Fruit fly (Drosophila melanogaster): ENCODE data around the gene CSN8.

CSN8 gene

dm6 chr2L:8403286-8404270, 38.9 kb downstream of the CSN8 start, which contains the start of gene emb (continued):
- TF ChIP-seq Dbx (GFP tag; IDR thresholded peaks at IDR 0.05) (0 out of 3 replicates have a peak, but pooled peaks have one; percentile 57), Sry-δ (GFP tag; optimal IDR thresholded peaks at IDR 0.05) (peak; percentile 89), CG10979 (tag; optimal IDR thresholded peaks at IDR 0.05) (peak; percentile 11), Dek (tag; optimal IDR thresholded peaks at IDR 0.05) (no peak), gsb (GFP tag; IDR thresholded peaks at IDR 0.05) (no peak), CG2120 (GFP tag; optimal IDR thresholded peaks at IDR 0.05) (peak; percentile 70), CG10321 (GFP tag; IDR thresholded peaks at IDR 0.05) (no peak), Asciz (GFP tag; optimal IDR thresholded peaks at IDR 0.05) (no peak), NC2β (GFP tag; optimal IDR thresholded peaks at IDR 0.05) (peak; percentile 47), CG14710 (tag; optimal IDR thresholded peaks at IDR 0.05) (peak; percentile 97), cwo (GFP tag; optimal IDR thresholded peaks at IDR 0.05) (no peak), Deaf1 (tag; optimal IDR thresholded peaks at IDR 0.05) (no peak), Bgb (GFP tag; IDR thresholded peaks at IDR 0.05; ENCODE audit: partially characterized antibody) (peak; percentile 97), ttk (GFP tag; IDR thresholded peaks at IDR 0.05) (no peak), CG4360 (GFP tag; IDR thresholded peaks at IDR 0.05) (no peak), ase (GFP tag; IDR thresholded peaks at IDR 0.05) (no peak), CG32767 (GFP tag; IDR thresholded peaks at IDR 0.05) (no peak), tgo (GFP tag; IDR thresholded peaks at IDR 0.05) (no peak), CG15514 (GFP tag; optimal IDR thresholded peaks at IDR 0.05) (peak; percentile 91), CG3065 (GFP tag; optimal IDR thresholded peaks at IDR 0.05) (no peak), rib (GFP tag; IDR thresholded peaks at IDR 0.05) (peak; percentile 75), Bdp1 (GFP tag; optimal IDR thresholded peaks at IDR 0.05) (peak; percentile 23), Optix (GFP tag; IDR thresholded peaks at IDR 0.05) (no peak), CG10274 (GFP tag; optimal IDR thresholded peaks at IDR 0.05) (no peak), ems (GFP tag; optimal IDR thresholded peaks at IDR 0.05) (peak; percentile 41), Nf-YC (tag; optimal IDR thresholded peaks at IDR 0.05) (no peak), CG10959 (GFP tag; IDR thresholded peaks at IDR 0.05) (no peak), Dfd (GFP tag; optimal IDR thresholded peaks at IDR 0.05) (no peak), org-1 (GFP tag; optimal IDR thresholded peaks at IDR 0.05) (no peak), CG1024 (GFP tag; IDR thresholded peaks at IDR 0.05) (no peak), wdn (GFP tag; IDR thresholded peaks at IDR 0.05) (no peak), Hand (GFP tag; optimal IDR thresholded peaks at IDR 0.05) (no peak), Sry-β (GFP tag; optimal IDR thresholded peaks at IDR 0.05) (peak; percentile 3), Dip2 (GFP tag; IDR thresholded peaks at IDR 0.05) (no peak), schlank (tag; optimal IDR thresholded peaks at IDR 0.05) (no peak), Stat92E (GFP tag; optimal IDR thresholded peaks at IDR 0.05) (no peak), Hey (tag; optimal IDR thresholded peaks at IDR 0.05) (no peak), ci (GFP tag; IDR thresholded peaks at IDR 0.05) (0 out of 3 replicates have a peak, but pooled peaks have one; percentile 15), GATAe (GFP tag; conservative IDR thresholded peaks at IDR 0.05) (no peak), ewg (GFP tag; optimal IDR thresholded peaks at IDR 0.05) (peak; percentile 53), oc (tag; optimal IDR thresholded peaks at IDR 0.05) (no peak), ham (GFP tag; IDR thresholded peaks at IDR 0.05) (no peak), bigmax (GFP tag; optimal IDR thresholded peaks at IDR 0.05) (no peak), so (GFP tag; IDR thresholded peaks at IDR 0.05) (no peak), run (tag; optimal IDR thresholded peaks at IDR 0.05) (no peak), sd (tag; optimal IDR thresholded peaks at IDR 0.05) (no peak), CG32532 (GFP tag; IDR thresholded peaks at IDR 0.05) (peak; percentile 39; the same call in 1 of the 2 replicates), CG14441 (GFP tag; IDR thresholded peaks at IDR 0.05) (peak; percentile 30; the same call in 1 of the 2 replicates), Elba2 (GFP tag; optimal IDR thresholded peaks at IDR 0.05) (peak; percentile 14)

Measured in whole organism, embryonic.